Fruit fly (Drosophila melanogaster) whole organism, embryonic: Measurements from ENCODE around the gene CG6290.

Source experiments
- Asciz ChIP-seq: fragments of 200-800 bp; sonication (Bioruptor generic); optimal IDR thresholded peaks from 2 replicates; lab custom pipeline; 2017; ENCODE audit warnings: missing biosample characterization, mild to moderate bottlenecking, missing genetic modification characterization, missing genetic modification reagents
- Bteb2 ChIP-seq: fragments of 200-800 bp; sonication (Bioruptor generic); optimal IDR thresholded peaks from 2 replicates; lab custom pipeline; 2016; ENCODE audit warnings: missing biosample characterization, missing genetic modification characterization
- CG10543 ChIP-seq: fragments of 200-800 bp; sonication (Bioruptor generic); optimal IDR thresholded peaks from 3 replicates; lab custom pipeline; 2017; ENCODE audit warnings: missing biosample characterization, mild to moderate bottlenecking, missing genetic modification characterization, moderate library complexity
- CG12071 ChIP-seq: fragments of 200-800 bp; sonication (Bioruptor generic); optimal IDR thresholded peaks from 3 replicates; lab custom pipeline; 2018; ENCODE audit warnings: missing biosample characterization, mild to moderate bottlenecking, missing genetic modification characterization
- CG12744 ChIP-seq: fragments of 200-800 bp; sonication (Bioruptor generic); optimal IDR thresholded peaks from 2 replicates; lab custom pipeline; 2016; ENCODE audit warnings: missing biosample characterization, missing genetic modification characterization
- CG16813 ChIP-seq: fragments of 200-800 bp; sonication (Bioruptor generic); IDR thresholded peaks from 3 replicates; pipeline ENCODE4 v1.3.6; 2022; ENCODE audit warnings: missing biosample characterization, missing genetic modification characterization; ENCODE audit not compliant: partially characterized antibody
- CG17912 ChIP-seq: fragments of 200-800 bp; sonication (Bioruptor generic); optimal IDR thresholded peaks from 2 replicates; lab custom pipeline; 2018; ENCODE audit warnings: missing biosample characterization, mild to moderate bottlenecking, missing genetic modification characterization
- CG18262 ChIP-seq: fragments of 200-800 bp; optimal IDR thresholded peaks from 3 replicates; lab custom pipeline; 2019; ENCODE audit warnings: missing biosample characterization, mild to moderate bottlenecking, missing genetic modification characterization, moderate library complexity
- CG2120 ChIP-seq: fragments of 200-800 bp; sonication (Bioruptor generic); optimal IDR thresholded peaks from 3 replicates; lab custom pipeline; 2016; ENCODE audit warnings: missing biosample characterization, missing genetic modification characterization
- CG2202 ChIP-seq: fragments of 200-800 bp; sonication (Bioruptor generic); optimal IDR thresholded peaks from 2 replicates; lab custom pipeline; 2018; ENCODE audit warnings: missing biosample characterization, mild to moderate bottlenecking, missing genetic modification characterization
- CG2875 ChIP-seq: fragments of 200-800 bp; sonication (Bioruptor generic); optimal IDR thresholded peaks from 2 replicates; lab custom pipeline; 2017; ENCODE audit warnings: missing biosample characterization, mild to moderate bottlenecking, missing genetic modification characterization, missing genetic modification reagents
- CG3838 ChIP-seq: fragments of 200-800 bp; sonication (Bioruptor generic); optimal IDR thresholded peaks from 3 replicates; lab custom pipeline; 2016; ENCODE audit warnings: missing biosample characterization, missing genetic modification characterization
- CG4360 ChIP-seq: fragments of 200-800 bp; sonication (Bioruptor generic); IDR thresholded peaks from 2 replicates; pipeline ENCODE4 v1.3.6; 2022; ENCODE audit warnings: missing biosample characterization, missing genetic modification characterization
- CG4820 ChIP-seq: fragments of 200-800 bp; sonication (Bioruptor generic); optimal IDR thresholded peaks from 3 replicates; lab custom pipeline; 2016; ENCODE audit warnings: missing biosample characterization, missing genetic modification characterization
- CG6683 ChIP-seq: fragments of 200-800 bp; sonication (Bioruptor generic); optimal IDR thresholded peaks from 2 replicates; lab custom pipeline; 2017; ENCODE audit warnings: missing biosample characterization, mild to moderate bottlenecking, missing genetic modification characterization, missing genetic modification reagents
- CG8388 ChIP-seq: fragments of 200-800 bp; sonication (Bioruptor generic); optimal IDR thresholded peaks from 2 replicates; lab custom pipeline; 2019; ENCODE audit warnings: missing biosample characterization, mild to moderate bottlenecking, missing genetic modification characterization, moderate library complexity
- CG8765 ChIP-seq: fragments of 200-800 bp; sonication (Bioruptor generic); IDR thresholded peaks from 2 replicates; pipeline ENCODE4 v1.3.6; 2022; ENCODE audit warnings: missing biosample characterization, missing genetic modification characterization
- CG8944 ChIP-seq: fragments of 200-800 bp; sonication (Bioruptor generic); optimal IDR thresholded peaks from 3 replicates; lab custom pipeline; 2016; ENCODE audit warnings: missing biosample characterization, missing genetic modification characterization
- Chrac-16 ChIP-seq: fragments of 200-800 bp; sonication (Bioruptor generic); optimal IDR thresholded peaks from 3 replicates; lab custom pipeline; 2016; ENCODE audit warnings: missing biosample characterization, missing genetic modification characterization
- D19A ChIP-seq: fragments of 200-800 bp; optimal IDR thresholded peaks from 3 replicates; lab custom pipeline; 2019; ENCODE audit warnings: missing biosample characterization, mild to moderate bottlenecking, missing genetic modification characterization, moderate library complexity
- Dip3 ChIP-seq: fragments of 200-800 bp; sonication (Bioruptor generic); optimal IDR thresholded peaks from 3 replicates; lab custom pipeline; 2016; ENCODE audit warnings: missing biosample characterization, missing genetic modification characterization
- Dref ChIP-seq: fragments of 200-800 bp; sonication (Bioruptor generic); IDR thresholded peaks from 2 replicates; pipeline ENCODE4 v1.3.6; 2022; ENCODE audit warnings: missing biosample characterization, missing genetic modification characterization
- Drgx ChIP-seq: fragments of 200-800 bp; sonication (Bioruptor generic); IDR thresholded peaks from 2 replicates; pipeline ENCODE4 v1.3.6; 2022; ENCODE audit warnings: missing biosample characterization, missing genetic modification characterization
- H2.0 ChIP-seq: fragments of 200-800 bp; sonication (Bioruptor generic); IDR thresholded peaks from 2 replicates; pipeline ENCODE4 v1.3.6; 2022; ENCODE audit warnings: missing biosample characterization, missing genetic modification characterization
- HLH3B ChIP-seq: fragments of 200-800 bp; sonication (Bioruptor generic); IDR thresholded peaks from 2 replicates; pipeline ENCODE4 v1.3.6; 2022; ENCODE audit warnings: missing biosample characterization, missing genetic modification characterization
- Lim3 ChIP-seq: fragments of 200-800 bp; sonication (Bioruptor generic); IDR thresholded peaks from 2 replicates; pipeline ENCODE4 v1.3.6; 2022; ENCODE audit warnings: missing biosample characterization, missing genetic modification characterization
- NC2α ChIP-seq: fragments of 200-800 bp; sonication (Bioruptor generic); optimal IDR thresholded peaks from 2 replicates; lab custom pipeline; 2016; ENCODE audit warnings: missing biosample characterization, missing genetic modification characterization
- PHDP ChIP-seq: fragments of 200-800 bp; sonication (Bioruptor generic); optimal IDR thresholded peaks from 3 replicates; lab custom pipeline; 2018; ENCODE audit warnings: missing biosample characterization, mild to moderate bottlenecking, missing genetic modification characterization, moderate library complexity
- Rfx ChIP-seq: fragments of 200-800 bp; sonication (Bioruptor generic); IDR thresholded peaks from 2 replicates; pipeline ENCODE4 v1.3.6; 2022; ENCODE audit warnings: missing biosample characterization, missing genetic modification characterization
- Rx ChIP-seq: fragments of 200-800 bp; sonication (Bioruptor generic); IDR thresholded peaks from 2 replicates; pipeline ENCODE4 v1.3.6; 2022; ENCODE audit warnings: missing biosample characterization, missing genetic modification characterization
- Usf ChIP-seq: fragments of 200-800 bp; sonication (Bioruptor generic); optimal IDR thresholded peaks from 2 replicates; lab custom pipeline; 2017; ENCODE audit warnings: missing genotype, missing biosample characterization, missing genetic modification characterization
- ash1 ChIP-seq: fragments of 200-800 bp; sonication (Bioruptor generic); optimal IDR thresholded peaks from 2 replicates; lab custom pipeline; 2018; ENCODE audit warnings: missing biosample characterization, mild to moderate bottlenecking, missing genetic modification characterization
- az2 ChIP-seq: fragments of 200-800 bp; sonication (Bioruptor generic); optimal IDR thresholded peaks from 3 replicates; lab custom pipeline; 2016; ENCODE audit warnings: missing biosample characterization, missing genetic modification characterization
- bigmax ChIP-seq: fragments of 200-800 bp; sonication (Bioruptor generic); optimal IDR thresholded peaks from 2 replicates; lab custom pipeline; 2018; ENCODE audit warnings: missing biosample characterization, mild to moderate bottlenecking, missing genetic modification characterization
- cato ChIP-seq: fragments of 200-800 bp; sonication (Bioruptor generic); optimal IDR thresholded peaks from 2 replicates; lab custom pipeline; 2016; ENCODE audit warnings: missing biosample characterization, missing genetic modification characterization, borderline replicate concordance
- dmrt11E ChIP-seq: fragments of 200-800 bp; sonication (Bioruptor generic); optimal IDR thresholded peaks from 3 replicates; lab custom pipeline; 2018; ENCODE audit warnings: missing biosample characterization, mild to moderate bottlenecking, missing genetic modification characterization, moderate library complexity
- en ChIP-seq: fragments of 200-800 bp; sonication (Bioruptor generic); optimal IDR thresholded peaks from 2 replicates; lab custom pipeline; 2016; ENCODE audit warnings: missing biosample characterization, missing genetic modification characterization
- esg ChIP-seq: fragments of 200-800 bp; sonication (Bioruptor generic); conservative IDR thresholded peaks from 2 replicates; pipeline ENCODE4 v1.3.6; 2022; ENCODE audit warnings: missing biosample characterization, missing genetic modification characterization
- fd102C ChIP-seq: fragments of 200-800 bp; sonication (Bioruptor generic); optimal IDR thresholded peaks from 2 replicates; lab custom pipeline; 2018; ENCODE audit warnings: missing biosample characterization, mild to moderate bottlenecking, missing genetic modification characterization, moderate library complexity
- fu2 ChIP-seq: fragments of 200-800 bp; sonication (Bioruptor generic); optimal IDR thresholded peaks from 2 replicates; lab custom pipeline; 2016; ENCODE audit warnings: missing biosample characterization, missing genetic modification characterization
- gfzf ChIP-seq: fragments of 200-800 bp; sonication (Bioruptor generic); optimal IDR thresholded peaks from 2 replicates; lab custom pipeline; 2016; ENCODE audit warnings: missing biosample characterization, mild to moderate bottlenecking, missing genetic modification characterization, moderate library complexity
- lab ChIP-seq: fragments of 200-800 bp; sonication (Bioruptor generic); optimal IDR thresholded peaks from 3 replicates; lab custom pipeline; 2017; ENCODE audit warnings: missing biosample characterization, missing genetic modification characterization, mild to moderate bottlenecking, moderate library complexity, missing genetic modification reagents
- lilli ChIP-seq: fragments of 200-800 bp; sonication (Bioruptor generic); optimal IDR thresholded peaks from 3 replicates; lab custom pipeline; 2016; ENCODE audit warnings: missing biosample characterization, missing genetic modification characterization
- mld ChIP-seq: fragments of 200-800 bp; sonication (Bioruptor generic); IDR thresholded peaks from 3 replicates; pipeline ENCODE4 v1.3.6; 2022; ENCODE audit warnings: missing biosample characterization, missing genetic modification characterization; ENCODE audit not compliant: partially characterized antibody
- odd ChIP-seq: fragments of 200-800 bp; sonication (Bioruptor generic); optimal IDR thresholded peaks from 2 replicates; lab custom pipeline; 2017; ENCODE audit warnings: missing biosample characterization, mild to moderate bottlenecking, missing genetic modification characterization
- otp ChIP-seq: fragments of 200-800 bp; sonication (Bioruptor generic); IDR thresholded peaks from 3 replicates; pipeline ENCODE4, ENCODE4 v1.3.6; 2022; ENCODE audit warnings: missing biosample characterization, missing genetic modification characterization
- rib ChIP-seq: fragments of 200-800 bp; sonication (Bioruptor generic); IDR thresholded peaks from 2 replicates; pipeline ENCODE4 v1.3.6; 2022; ENCODE audit warnings: missing biosample characterization, missing genetic modification characterization
- shn ChIP-seq: fragments of 200-800 bp; sonication (Bioruptor generic); optimal IDR thresholded peaks from 3 replicates; lab custom pipeline; 2016; ENCODE audit warnings: missing biosample characterization, missing genetic modification characterization
- sima ChIP-seq: fragments of 200-800 bp; sonication (Bioruptor generic); optimal IDR thresholded peaks from 2 replicates; lab custom pipeline; 2016; ENCODE audit warnings: missing biosample characterization, missing genetic modification characterization
- slp2 ChIP-seq: fragments of 200-800 bp; sonication (Bioruptor generic); optimal IDR thresholded peaks from 2 replicates; lab custom pipeline; 2016; ENCODE audit warnings: missing biosample characterization, missing genetic modification characterization
- tup ChIP-seq: fragments of 200-800 bp; sonication (Bioruptor generic); optimal IDR thresholded peaks from 2 replicates; lab custom pipeline; 2016; ENCODE audit warnings: missing biosample characterization, mild to moderate bottlenecking, missing genetic modification characterization, moderate library complexity
- tx ChIP-seq: fragments of 200-800 bp; sonication (Bioruptor generic); optimal IDR thresholded peaks from 2 replicates; lab custom pipeline; 2016; ENCODE audit warnings: missing biosample characterization, missing genetic modification characterization
- unc-4 ChIP-seq: fragments of 200-800 bp; sonication (Bioruptor generic); IDR thresholded peaks from 2 replicates; pipeline ENCODE4 v1.3.6; 2022; ENCODE audit warnings: missing biosample characterization, missing genetic modification characterization; ENCODE audit not compliant: partially characterized antibody

The CG6290 gene

DNA sequence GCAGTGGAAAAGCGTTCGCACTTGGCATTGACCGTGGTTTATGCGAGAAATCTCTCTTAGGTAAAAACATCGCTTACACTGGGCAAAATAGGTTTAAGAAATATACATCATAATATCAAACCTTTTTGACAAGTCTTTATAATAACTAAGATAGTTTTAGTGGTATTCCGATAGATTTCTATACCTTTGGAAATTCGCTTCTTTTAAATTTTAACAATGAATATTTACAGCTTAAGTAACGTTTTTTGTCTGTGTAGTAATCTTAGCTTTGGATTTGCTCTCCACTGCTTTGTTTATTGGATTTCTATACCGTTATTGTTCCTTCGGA is 29.9 kb upstream of the CG6290 start (continued):
- no peak for TF ChIP-seq bigmax (GFP tag; lab: Kevin White, UChicago)
- TF ChIP-seq otp (GFP tag; lab: Robert Waterston, UW) = no peak
- TF ChIP-seq NC2α (GFP tag; lab: Kevin White, UChicago) = no peak
- no peak for TF ChIP-seq CG4360 (GFP tag; lab: Robert Waterston, UW)
- TF ChIP-seq dmrt11E = no peak
- no peak for TF ChIP-seq odd
- peak; percentile 13 for TF ChIP-seq lilli (GFP tag; lab: Kevin White, UChicago)
- TF ChIP-seq fd102C = no peak
- peak; percentile 27 for TF ChIP-seq lab (GFP tag; lab: Kevin White, UChicago)
- TF ChIP-seq Rfx (GFP tag; lab: Robert Waterston, UW) = no peak
- no peak for TF ChIP-seq Asciz (GFP tag; lab: Kevin White, UChicago)
- TF ChIP-seq CG18262 (tag; lab: Kevin White, UChicago) = no peak
- no peak for TF ChIP-seq gfzf (GFP tag; lab: Kevin White, UChicago)
- no peak for TF ChIP-seq CG12744 (GFP tag; lab: Kevin White, UChicago)
- no peak for TF ChIP-seq CG17912
- TF ChIP-seq slp2 (GFP tag; lab: Kevin White, UChicago) = no peak
- no peak for TF ChIP-seq Dip3
- no peak for TF ChIP-seq CG3838 (GFP tag; lab: Kevin White, UChicago)
- no peak for TF ChIP-seq az2 (GFP tag; lab: Kevin White, UChicago)
- no peak for TF ChIP-seq sima (GFP tag; lab: Kevin White, UChicago)
- TF ChIP-seq Chrac-16 = no peak
- peak; percentile 63 for TF ChIP-seq CG2120 (GFP tag; lab: Kevin White, UChicago)
- TF ChIP-seq Dref (GFP tag; lab: Robert Waterston, UW) = no peak
- no peak for TF ChIP-seq en
- no peak for TF ChIP-seq tup
- no peak for TF ChIP-seq Usf (GFP tag; lab: Kevin White, UChicago)
- TF ChIP-seq CG10543 (GFP tag; lab: Kevin White, UChicago) = no peak
- TF ChIP-seq Bteb2 = peak; percentile 34
- TF ChIP-seq Rx = no peak
- no peak for TF ChIP-seq H2.0 (GFP tag; lab: Robert Waterston, UW)
- TF ChIP-seq CG8944 (GFP tag; lab: Kevin White, UChicago) = no peak
- TF ChIP-seq esg (GFP tag; lab: Robert Waterston, UW) = peak; percentile 16; the same call in 1 of the 2 replicates
- TF ChIP-seq ash1 (GFP tag; lab: Kevin White, UChicago) = no peak
- TF ChIP-seq CG4820 (GFP tag; lab: Kevin White, UChicago) = no peak
- TF ChIP-seq HLH3B (GFP tag; lab: Robert Waterston, UW) = no peak
- TF ChIP-seq mld (GFP tag; lab: Robert Waterston, UW) = no peak
- TF ChIP-seq CG8388 (GFP tag; lab: Kevin White, UChicago) = peak; percentile 2
- TF ChIP-seq unc-4 (GFP tag; lab: Robert Waterston, UW) = no peak
- peak; percentile 54 for TF ChIP-seq PHDP (tag; lab: Kevin White, UChicago)
- no peak for TF ChIP-seq Drgx (GFP tag; lab: Robert Waterston, UW)
- no peak for TF ChIP-seq CG2875 (GFP tag; lab: Kevin White, UChicago)
- no peak for TF ChIP-seq tx (GFP tag; lab: Kevin White, UChicago)
- no peak for TF ChIP-seq Lim3
- no peak for TF ChIP-seq rib (GFP tag; lab: Robert Waterston, UW)
- TF ChIP-seq CG12071 (GFP tag; lab: Kevin White, UChicago) = no peak
- no peak for TF ChIP-seq fu2 (GFP tag; lab: Kevin White, UChicago)
- no peak for TF ChIP-seq CG6683 (GFP tag; lab: Kevin White, UChicago)
- no peak for TF ChIP-seq CG2202 (tag; lab: Kevin White, UChicago)
- TF ChIP-seq CG16813 (GFP tag; lab: Robert Waterston, UW) = no peak
- no peak for TF ChIP-seq shn (GFP tag; lab: Kevin White, UChicago)
- TF ChIP-seq CG8765 (GFP tag; lab: Robert Waterston, UW) = no peak
- no peak for TF ChIP-seq cato
- no peak for TF ChIP-seq D19A (tag; lab: Kevin White, UChicago)
